Fruit fly (Drosophila melanogaster) whole organism, wandering third instar larva: ENCODE results near the gene CG31157.

Experiments
- Jra ChIP-seq: sonication (Bioruptor generic); optimal IDR thresholded peaks from 2 replicates; lab custom pipeline; 2016; ENCODE audit warnings: missing biosample characterization, missing genetic modification characterization
- psq ChIP-seq: fragments of 200-800 bp; sonication (Bioruptor generic); optimal IDR thresholded peaks from 3 replicates; lab custom pipeline; 2017; ENCODE audit warnings: missing biosample characterization, mild to moderate bottlenecking, missing genetic modification characterization, moderate library complexity

DNA sequence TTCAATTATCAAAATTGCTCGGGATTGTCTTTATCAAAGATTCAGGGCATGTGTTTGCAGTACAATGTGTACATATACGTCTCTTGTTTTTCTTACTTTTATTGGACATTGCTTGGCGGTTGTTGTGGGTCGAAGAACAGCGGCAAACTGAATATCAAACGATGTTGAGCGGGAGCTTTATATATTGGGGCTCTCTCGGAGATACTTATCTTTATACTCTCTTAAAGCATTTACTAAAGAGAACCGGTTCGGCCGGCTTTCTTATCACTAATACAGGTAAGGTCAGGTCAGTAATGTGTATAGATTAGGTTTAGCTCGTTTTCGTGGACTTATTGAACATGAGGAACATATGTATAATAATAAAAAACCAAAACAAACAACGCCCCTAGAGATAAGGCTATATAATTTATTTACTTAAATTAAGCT is 3.8 kb downstream of the CG31157 start, which contains the start of gene CG7966:
- TF ChIP-seq psq (no peak), Jra (peak; percentile 15)
